Worm (Caenorhabditis elegans): ENCODE results near the gene K09C6.2.

K09C6.2 gene

DNA sequence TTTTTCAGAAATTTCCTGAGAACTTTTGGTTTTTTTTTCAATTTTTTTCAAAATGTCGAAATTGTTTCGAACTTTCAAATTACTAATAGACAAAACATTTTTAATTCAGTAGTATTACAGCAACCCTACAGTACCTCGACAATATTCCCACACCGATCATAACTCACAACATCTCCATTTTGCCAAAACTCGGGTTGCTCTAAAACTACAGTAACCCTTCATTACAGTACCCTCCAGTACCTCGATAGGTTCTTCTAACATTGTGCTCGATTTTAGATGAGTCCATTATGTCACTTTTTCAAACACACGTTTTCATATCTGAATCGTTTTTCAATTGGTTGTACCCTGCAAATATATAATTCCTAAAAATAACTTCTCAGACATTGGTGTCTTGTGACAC is 7.6 kb upstream of the K09C6.2 start:
- TF ChIP-seq dsc-1 (tag; optimal IDR thresholded peaks at IDR 0.05), result no peak
- TF ChIP-seq zip-4 (GFP tag; optimal IDR thresholded peaks at IDR 0.05), result no peak
- no peak for TF ChIP-seq efl-1 (optimal IDR thresholded peaks at IDR 0.05)
- peak in 1 of 2 experiments; percentile 56 for TF ChIP-seq efl-1 (GFP tag; optimal IDR thresholded peaks at IDR 0.05 in 1 of 2)
- TF ChIP-seq nhr-85 (tag), result peak; percentile 52

DNA sequence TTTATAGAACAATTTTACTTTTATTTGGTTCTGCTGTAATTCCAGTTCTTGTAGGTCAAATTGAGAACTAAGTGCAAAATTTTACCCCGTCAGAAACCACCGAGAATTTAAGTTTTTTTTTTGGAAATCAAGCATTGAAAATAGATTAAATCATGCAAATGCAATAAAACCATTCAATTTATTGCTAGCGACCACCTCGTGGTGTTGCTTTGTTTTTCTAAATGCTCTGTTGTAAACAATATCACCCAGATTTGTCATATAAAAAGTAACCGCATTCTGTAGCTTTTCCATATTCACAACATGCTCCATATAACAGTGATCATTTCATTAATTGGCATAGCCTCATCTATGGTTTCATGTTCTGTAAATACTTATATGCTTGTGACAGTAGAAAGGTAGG is 7.1 kb upstream of the K09C6.2 start, which contains the start of gene srbc-12:
srbc-12 (plus strand) TSS at position 301 of the 400 bp plus-strand sequence.
- TF ChIP-seq tlp-1 (tag; optimal IDR thresholded peaks at IDR 0.05), result no peak
- TF ChIP-seq lir-3 (tag; optimal IDR thresholded peaks at IDR 0.05; ENCODE audit: poor library complexity), result no peak
- TF ChIP-seq efl-1 (optimal IDR thresholded peaks at IDR 0.05), result no peak
- TF ChIP-seq efl-1 (GFP tag; optimal IDR thresholded peaks at IDR 0.05 in 1 of 2), result no peak
- no peak for TF ChIP-seq fkh-8 (tag; optimal IDR thresholded peaks at IDR 0.05)
- no peak for TF ChIP-seq nhr-84 (tag; optimal IDR thresholded peaks at IDR 0.05)
- no peak for TF ChIP-seq nhr-19 (GFP tag; conservative IDR thresholded peaks at IDR 0.05)
- TF ChIP-seq alr-1 (tag; optimal IDR thresholded peaks at IDR 0.05; ENCODE audit: borderline replicate concordance), result no peak
- no peak for TF ChIP-seq mef-2 (tag; optimal IDR thresholded peaks at IDR 0.05)
- no peak for TF ChIP-seq fkh-10 (GFP tag; optimal IDR thresholded peaks at IDR 0.05)
- TF ChIP-seq hlh-17 (GFP tag; optimal IDR thresholded peaks at IDR 0.05; ENCODE audit: borderline replicate concordance), result no peak
- no peak for TF ChIP-seq dsc-1 (tag; optimal IDR thresholded peaks at IDR 0.05)
- TF ChIP-seq nhr-12 (tag; optimal IDR thresholded peaks at IDR 0.05), result no peak

DNA sequence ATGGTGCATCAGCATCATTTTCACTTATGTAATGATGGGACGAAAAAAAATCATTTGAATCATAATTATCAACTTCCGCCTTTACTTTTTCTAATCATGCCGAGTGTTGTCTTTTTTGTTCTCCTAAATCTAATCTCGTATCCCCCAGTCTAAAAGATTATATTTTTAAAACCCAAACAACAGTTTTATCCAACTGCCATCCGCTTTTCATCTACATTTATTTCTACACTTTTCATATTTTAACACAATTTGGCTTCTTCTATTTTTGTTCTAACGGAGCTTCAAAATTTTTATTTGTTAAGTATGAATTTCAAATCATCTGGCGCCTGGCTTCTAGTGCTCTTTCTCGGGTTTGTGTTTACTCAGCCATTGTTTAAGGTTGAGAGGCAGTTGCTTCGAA is 4.5 kb upstream of the K09C6.2 start, which contains the start of gene K09C6.3:
K09C6.3 (plus strand) TSS at position 301 of the 400 bp plus-strand sequence.
- TF ChIP-seq C04F5.9 (tag; optimal IDR thresholded peaks at IDR 0.05), result no peak
- no peak for TF ChIP-seq zag-1 (tag; optimal IDR thresholded peaks at IDR 0.05)
- TF ChIP-seq fkh-4 (tag; optimal IDR thresholded peaks at IDR 0.05; ENCODE audit: borderline replicate concordance), result no peak
- no peak for TF ChIP-seq C16A3.4 (tag; optimal IDR thresholded peaks at IDR 0.05)
- TF ChIP-seq nhr-84 (tag; optimal IDR thresholded peaks at IDR 0.05), result no peak

DNA sequence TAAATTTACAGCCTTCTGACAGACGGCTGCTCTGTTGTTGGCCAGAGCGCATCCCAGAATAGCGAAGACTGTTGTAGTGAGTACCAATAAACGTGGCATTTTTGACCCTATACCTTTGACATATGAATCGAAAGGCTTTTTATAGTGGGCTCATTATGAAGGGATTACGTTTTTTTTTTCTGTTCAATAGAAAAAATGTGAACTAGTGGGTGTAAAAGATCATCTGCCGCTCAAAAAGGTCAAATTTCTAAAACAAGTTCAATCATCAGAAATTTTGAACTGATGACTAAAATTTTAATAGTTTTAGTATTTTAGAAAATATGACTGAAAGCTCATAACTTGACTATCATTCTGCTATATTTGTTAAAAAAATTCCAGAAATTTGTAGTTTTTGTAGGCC is 1.7 kb upstream of the K09C6.2 start, which contains the start of gene K09C6.9:
K09C6.9 (minus strand) TSS at position 101 of the 400 bp plus-strand sequence.
- TF ChIP-seq fkh-8 (tag; optimal IDR thresholded peaks at IDR 0.05) (no peak), efl-3 (GFP tag; optimal IDR thresholded peaks at IDR 0.05) (no peak), nhr-11 (tag; optimal IDR thresholded peaks at IDR 0.05) (no peak), lir-3 (tag; optimal IDR thresholded peaks at IDR 0.05; ENCODE audit: poor library complexity) (no peak), zip-4 (GFP tag; optimal IDR thresholded peaks at IDR 0.05) (no peak), mab-9 (GFP tag; IDR thresholded peaks at IDR 0.05) (no peak), lin-13 (GFP tag; optimal IDR thresholded peaks at IDR 0.05) (no peak), nhr-90 (tag; optimal IDR thresholded peaks at IDR 0.05; ENCODE audit: poor library complexity) (no peak), zag-1 (tag; optimal IDR thresholded peaks at IDR 0.05) (no peak), lsy-2 (tag; optimal IDR thresholded peaks at IDR 0.05) (no peak), ceh-88 (GFP tag; IDR thresholded peaks at IDR 0.05) (no peak), unc-30 (tag; optimal IDR thresholded peaks at IDR 0.05) (no peak), nhr-12 (tag; optimal IDR thresholded peaks at IDR 0.05) (no peak), ceh-8 (GFP tag; optimal IDR thresholded peaks at IDR 0.05) (no peak), isw-1 (GFP tag; IDR thresholded peaks at IDR 0.05) (no peak), aha-1 (tag; optimal IDR thresholded peaks at IDR 0.05) (no peak), elt-2 (tag; optimal IDR thresholded peaks at IDR 0.05) (no peak), hpl-2 (GFP tag; optimal IDR thresholded peaks at IDR 0.05) (no peak), sox-4 (tag; optimal IDR thresholded peaks at IDR 0.05) (no peak)

DNA sequence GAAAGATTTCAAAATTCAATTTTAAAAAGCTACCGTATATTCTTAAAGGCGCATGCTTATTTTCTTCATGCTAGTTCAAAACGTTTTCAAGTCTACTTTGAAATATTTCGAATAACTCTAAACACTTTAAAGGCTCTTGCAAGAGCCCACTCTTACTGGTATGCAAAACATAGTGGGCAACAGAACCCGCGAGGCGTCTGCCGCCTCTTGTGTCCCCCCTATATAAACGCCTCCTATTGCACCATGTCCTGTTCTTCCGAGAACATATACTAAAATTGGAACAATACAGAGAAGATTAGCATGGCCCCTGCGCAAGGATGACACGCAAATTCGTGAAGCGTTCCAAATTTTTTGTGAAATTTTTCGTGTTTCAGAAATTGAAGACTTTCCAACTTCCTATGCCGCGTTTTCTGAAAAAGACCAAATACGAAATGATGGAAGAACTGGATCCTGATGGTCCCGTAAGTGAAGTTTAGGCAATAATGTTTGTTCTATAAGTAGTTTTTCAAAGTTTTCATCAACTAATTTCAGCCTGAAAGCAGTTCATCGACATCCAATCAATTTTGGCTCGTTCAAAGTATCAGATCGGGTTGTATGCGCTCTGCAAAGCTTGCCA is 2.3 kb downstream of the K09C6.2 start:
- no peak for TF ChIP-seq jun-1 (tag; optimal IDR thresholded peaks at IDR 0.05)
- TF ChIP-seq skn-1 (tag; optimal IDR thresholded peaks at IDR 0.05), result no peak
- TF ChIP-seq dpl-1 (GFP tag; optimal IDR thresholded peaks at IDR 0.05), result no peak
- TF ChIP-seq isw-1 (GFP tag; IDR thresholded peaks at IDR 0.05), result no peak
- TF ChIP-seq snpc-4 (tag; optimal IDR thresholded peaks at IDR 0.05), result peak; percentile 91
- no peak for TF ChIP-seq fkh-10 (GFP tag; optimal IDR thresholded peaks at IDR 0.05)
- TF ChIP-seq vab-15 (tag; optimal IDR thresholded peaks at IDR 0.05), result no peak
